Worm (Caenorhabditis elegans) whole organism, L2 larva: ENCODE results near the gene F53F8.3.

Experiments
- C34F6.9 ChIP-seq: fragments of 150-350 bp; optimal IDR thresholded peaks from 2 replicates; lab custom pipeline; 2014; ENCODE audit warnings: missing biosample characterization, missing genetic modification characterization
- F13H6.1 ChIP-seq: sonication (generic microtip); optimal IDR thresholded peaks from 2 replicates; lab custom pipeline; 2016; ENCODE audit warnings: missing genetic modification characterization, missing compliant biosample characterization
- R02D3.7 ChIP-seq: fragments of 150-350 bp; optimal IDR thresholded peaks from 2 replicates; lab custom pipeline; 2014; ENCODE audit warnings: missing biosample characterization, missing genetic modification characterization
- Y55F3AM.14 ChIP-seq: fragments of 200-800 bp; sonication (Bioruptor generic); optimal IDR thresholded peaks from 2 replicates; lab custom pipeline; 2018; ENCODE audit warnings: mild to moderate bottlenecking, missing genetic modification characterization, missing compliant biosample characterization
- ZK546.5 ChIP-seq: sonication (generic microtip); optimal IDR thresholded peaks from 2 replicates; lab custom pipeline; 2017; ENCODE audit warnings: missing biosample characterization, missing genetic modification characterization
- alr-1 ChIP-seq: fragments of 150-350 bp; optimal IDR thresholded peaks from 2 replicates; lab custom pipeline; 2014; ENCODE audit warnings: missing biosample characterization, missing genetic modification characterization
- ama-1 ChIP-seq: fragments of 150-350 bp; optimal IDR thresholded peaks from 2 replicates; lab custom pipeline; 2018; ENCODE audit warnings: inconsistent platforms
- blmp-1 ChIP-seq: sonication (generic microtip); optimal IDR thresholded peaks from 2 replicates; lab custom pipeline; 2017; ENCODE audit warnings: missing genetic modification characterization, mild to moderate bottlenecking, missing compliant biosample characterization, antibody characterized with exemption, moderate library complexity; ENCODE audit not compliant: insufficient read depth
- ceh-16 ChIP-seq: fragments of 150-350 bp; optimal IDR thresholded peaks from 2 replicates; lab custom pipeline; 2014; ENCODE audit warnings: missing biosample characterization, missing genetic modification characterization
- ceh-82 ChIP-seq: fragments of 150-350 bp; optimal IDR thresholded peaks from 2 replicates; lab custom pipeline; 2014; ENCODE audit warnings: missing biosample characterization, missing genetic modification characterization
- crh-2 ChIP-seq: sonication (generic microtip); optimal IDR thresholded peaks from 2 replicates; lab custom pipeline; 2017; ENCODE audit warnings: missing biosample characterization, missing genetic modification characterization
- dmd-4 ChIP-seq: sonication (generic microtip); optimal IDR thresholded peaks from 2 replicates; lab custom pipeline; 2017; ENCODE audit warnings: missing biosample characterization, missing genetic modification characterization
- egl-27 ChIP-seq: sonication (generic microtip); optimal IDR thresholded peaks from 3 replicates; lab custom pipeline; 2017; ENCODE audit warnings: missing biosample characterization, missing genetic modification reagents, missing genetic modification characterization
- elt-1 ChIP-seq: fragments of 150-350 bp; optimal IDR thresholded peaks from 2 replicates; lab custom pipeline; 2014; ENCODE audit warnings: missing biosample characterization, missing genetic modification characterization
- elt-3 ChIP-seq: sonication (generic microtip); optimal IDR thresholded peaks from 2 replicates; lab custom pipeline; 2017; ENCODE audit warnings: missing biosample characterization, missing genetic modification characterization
- fos-1 ChIP-seq: fragments of 150-350 bp; optimal IDR thresholded peaks from 2 replicates; lab custom pipeline; 2014; ENCODE audit warnings: missing biosample characterization, missing genetic modification characterization
- gmeb-1 ChIP-seq: fragments of 150-350 bp; optimal IDR thresholded peaks from 2 replicates; lab custom pipeline; 2014; ENCODE audit warnings: missing biosample characterization, missing genetic modification characterization
- lin-11 ChIP-seq: fragments of 150-350 bp; sonication (generic microtip); optimal IDR thresholded peaks from 2 replicates; lab custom pipeline; 2014; ENCODE audit warnings: missing biosample characterization, missing genetic modification characterization, inconsistent platforms, mixed read lengths
- lin-13 ChIP-seq: fragments of 150-350 bp; optimal IDR thresholded peaks from 2 replicates; lab custom pipeline; 2014; ENCODE audit warnings: missing biosample characterization, missing genetic modification reagents, missing genetic modification characterization
- lin-39 ChIP-seq: fragments of 150-350 bp; optimal IDR thresholded peaks from 2 replicates; lab custom pipeline; 2014; ENCODE audit warnings: missing biosample characterization, missing genetic modification reagents, missing genetic modification characterization
- lsy-2 ChIP-seq, 2 experiments: fragments of 150-350 bp in 1 of 2; sonication (generic microtip) in 1 of 2; optimal IDR thresholded peaks; 2 replicates each; lab custom pipeline; 2014 to 2017; ENCODE audit warnings: missing biosample characterization in 2 of 2, missing genetic modification characterization in 2 of 2
- mab-5 ChIP-seq: fragments of 150-350 bp; optimal IDR thresholded peaks from 2 replicates; lab custom pipeline; 2014; ENCODE audit warnings: missing biosample characterization, missing genetic modification characterization
- mbf-1 ChIP-seq: sonication (generic microtip); optimal IDR thresholded peaks from 2 replicates; lab custom pipeline; 2017; ENCODE audit warnings: missing biosample characterization, missing genetic modification characterization
- mdl-1 ChIP-seq, 2 experiments: fragments of 150-350 bp in 1 of 2; sonication (generic microtip) in 1 of 2; optimal IDR thresholded peaks; 2 replicates each; lab custom pipeline; 2017; ENCODE audit warnings: missing biosample characterization in 2 of 2, missing genetic modification characterization in 2 of 2
- nhr-12 ChIP-seq: fragments of 150-350 bp; optimal IDR thresholded peaks from 2 replicates; lab custom pipeline; 2014; ENCODE audit warnings: missing biosample characterization, missing genetic modification characterization
- nhr-129 ChIP-seq: fragments of 150-350 bp; optimal IDR thresholded peaks from 2 replicates; lab custom pipeline; 2014; ENCODE audit warnings: missing biosample characterization, missing genetic modification characterization
- nhr-23 ChIP-seq: fragments of 150-350 bp; optimal IDR thresholded peaks from 2 replicates; lab custom pipeline; 2014; ENCODE audit warnings: missing biosample characterization, missing genetic modification reagents, missing genetic modification characterization
- nhr-237 ChIP-seq: fragments of 150-350 bp; optimal IDR thresholded peaks from 2 replicates; lab custom pipeline; 2014; ENCODE audit warnings: missing biosample characterization, missing genetic modification characterization
- nhr-25 ChIP-seq: fragments of 150-350 bp; sonication (generic microtip); optimal IDR thresholded peaks from 3 replicates; lab custom pipeline; 2014; ENCODE audit warnings: missing biosample characterization, missing genetic modification characterization
- nhr-6 ChIP-seq: fragments of 150-350 bp; optimal IDR thresholded peaks from 2 replicates; lab custom pipeline; 2014; ENCODE audit warnings: missing biosample characterization, missing genetic modification characterization
- sem-4 ChIP-seq: fragments of 150-350 bp; optimal IDR thresholded peaks from 2 replicates; lab custom pipeline; 2014; ENCODE audit warnings: missing biosample characterization, missing genetic modification reagents, missing genetic modification characterization
- sma-3 ChIP-seq: sonication (generic microtip); optimal IDR thresholded peaks from 2 replicates; lab custom pipeline; 2016; ENCODE audit warnings: missing genetic modification reagents, missing genetic modification characterization, missing compliant biosample characterization
- sma-9 ChIP-seq, 2 experiments: fragments of 150-350 bp in 1 of 2; sonication (generic microtip) in 1 of 2; optimal IDR thresholded peaks; 2 replicates each; lab custom pipeline; 2014 to 2016; ENCODE audit warnings: missing genetic modification characterization in 2 of 2, mild to moderate bottlenecking in 1 of 2, missing biosample characterization in 1 of 2, missing compliant biosample characterization in 1 of 2, missing genetic modification reagents in 1 of 2, moderate library complexity in 1 of 2
- snpc-4 ChIP-seq: fragments of 150-350 bp; optimal IDR thresholded peaks from 2 replicates; lab custom pipeline; 2014; ENCODE audit warnings: missing biosample characterization, missing genetic modification characterization
- unc-55 ChIP-seq: fragments of 150-350 bp; sonication (generic microtip); optimal IDR thresholded peaks from 3 replicates; lab custom pipeline; 2014; ENCODE audit warnings: missing biosample characterization, missing genetic modification reagents, missing genetic modification characterization
- unc-62 ChIP-seq: fragments of 150-350 bp; optimal IDR thresholded peaks from 2 replicates; lab custom pipeline; 2014; ENCODE audit warnings: missing biosample characterization, missing genetic modification reagents, missing genetic modification characterization
- ztf-1 ChIP-seq: fragments of 200-800 bp; sonication (Bioruptor generic); conservative IDR thresholded peaks from 2 replicates; pipeline ENCODE4 v1.3.6; 2022; ENCODE audit warnings: missing genetic modification characterization, missing compliant biosample characterization
- ztf-11 ChIP-seq: sonication (generic microtip); optimal IDR thresholded peaks from 2 replicates; lab custom pipeline; 2017; ENCODE audit warnings: missing biosample characterization, missing genetic modification characterization
- ztf-4 ChIP-seq: fragments of 150-350 bp; optimal IDR thresholded peaks from 2 replicates; lab custom pipeline; 2014; ENCODE audit warnings: missing biosample characterization, missing genetic modification characterization

Gene F53F8.3

DNA sequence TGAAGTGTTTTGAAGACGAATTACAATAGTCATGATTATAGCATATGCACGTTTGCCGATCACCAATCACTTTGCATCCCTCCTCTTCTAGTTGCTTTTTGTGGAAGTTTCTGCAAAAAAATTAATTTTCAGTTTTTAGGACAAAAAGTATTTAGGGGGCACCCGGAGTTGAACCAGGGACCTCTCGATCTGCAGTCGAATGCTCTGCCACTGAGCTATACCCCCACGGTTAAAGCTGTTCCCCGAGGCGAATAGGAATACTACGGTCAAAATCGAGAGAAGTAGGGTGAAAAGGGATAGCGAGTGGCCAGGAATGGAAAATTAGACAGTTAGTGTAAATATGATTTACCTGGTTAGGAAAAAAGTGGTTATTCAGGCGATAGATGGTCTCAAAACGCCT is 4.6 kb upstream of the F53F8.3 start:
- no peak for TF ChIP-seq elt-1 (tag; lab: Kevin White, UChicago)
- TF ChIP-seq R02D3.7: no peak
- TF ChIP-seq dmd-4 (tag; lab: Kevin White, UChicago): no peak
- TF ChIP-seq sem-4 (tag; lab: Kevin White, UChicago): no peak
- TF ChIP-seq nhr-12: no peak
- TF ChIP-seq Y55F3AM.14 (GFP tag; lab: Kevin White, UChicago): peak; percentile 18
- TF ChIP-seq fos-1 (tag; lab: Kevin White, UChicago): no peak
- TF ChIP-seq unc-55: peak; percentile 18
- no peak for TF ChIP-seq ztf-4 (tag; lab: Kevin White, UChicago)
- TF ChIP-seq C34F6.9: peak; percentile 6
- TF ChIP-seq unc-62: no peak
- peak; percentile 44 for TF ChIP-seq gmeb-1 (tag; lab: Kevin White, UChicago)
- no peak for TF ChIP-seq alr-1 (tag; lab: Kevin White, UChicago)
- TF ChIP-seq blmp-1: no peak
- TF ChIP-seq elt-3 (tag; lab: Kevin White, UChicago): no peak
- TF ChIP-seq lin-13: peak; percentile 45
- peak; percentile 39 for TF ChIP-seq nhr-129 (tag; lab: Kevin White, UChicago)
- TF ChIP-seq lin-11 (tag; lab: Kevin White, UChicago): peak; percentile 17
- TF ChIP-seq crh-2 (tag; lab: Kevin White, UChicago): peak; percentile 4
- TF ChIP-seq mbf-1 (tag; lab: Kevin White, UChicago): no peak
- TF ChIP-seq ama-1 (lab: Kevin White, UChicago): no peak
- TF ChIP-seq sma-9 (GFP tag; optimal IDR thresholded peaks at IDR 0.05; lab: Kevin White, UChicago): no peak
- no peak for TF ChIP-seq sma-9 (tag; optimal IDR thresholded peaks at IDR 0.05; lab: Kevin White, UChicago)
- TF ChIP-seq snpc-4 (tag; lab: Kevin White, UChicago): no peak
- TF ChIP-seq lsy-2 (tag; optimal IDR thresholded peaks at IDR 0.05; lab: Kevin White, UChicago): peak in 1 of 2 experiments; percentile 21
- TF ChIP-seq F13H6.1 (tag; lab: Kevin White, UChicago): peak; percentile 40
- TF ChIP-seq ceh-16: no peak
- TF ChIP-seq sma-3: peak; percentile 73
- TF ChIP-seq ztf-1: no peak

DNA sequence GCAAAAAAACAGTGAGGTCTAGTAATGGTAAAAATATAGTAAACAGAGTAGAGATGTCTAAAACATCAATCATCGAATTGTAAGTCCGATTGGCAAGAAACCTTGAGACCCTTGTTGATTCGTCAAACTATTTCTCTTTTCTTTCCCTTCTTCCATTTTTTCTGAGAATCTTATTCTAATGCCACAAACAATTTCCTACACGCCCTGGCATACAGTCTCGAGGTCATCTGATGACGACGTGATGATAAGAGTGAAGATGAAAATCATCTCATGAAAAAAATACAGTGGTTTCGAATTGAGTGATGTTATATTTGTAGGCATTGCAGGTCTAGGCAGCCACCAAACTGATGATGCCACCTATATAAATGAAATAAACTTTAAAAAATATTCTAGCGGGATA is 3.6 kb upstream of the F53F8.3 start:
- no peak for TF ChIP-seq sem-4 (tag; lab: Kevin White, UChicago)
- no peak for TF ChIP-seq nhr-12
- TF ChIP-seq nhr-6 (tag; lab: Kevin White, UChicago): no peak
- no peak for TF ChIP-seq ztf-4 (tag; lab: Kevin White, UChicago)
- no peak for TF ChIP-seq nhr-23
- no peak for TF ChIP-seq C34F6.9
- peak; percentile 54 for TF ChIP-seq blmp-1
- peak; percentile 25 for TF ChIP-seq sma-3
- no peak for TF ChIP-seq snpc-4 (tag; lab: Kevin White, UChicago)
- no peak for TF ChIP-seq dmd-4 (tag; lab: Kevin White, UChicago)
- TF ChIP-seq nhr-237: no peak
- no peak for TF ChIP-seq egl-27 (tag; lab: Kevin White, UChicago)
- TF ChIP-seq nhr-129 (tag; lab: Kevin White, UChicago): peak; percentile 57
- no peak for TF ChIP-seq ceh-82 (tag; lab: Kevin White, UChicago)
- TF ChIP-seq nhr-25 (tag; lab: Kevin White, UChicago): peak; percentile 79
- TF ChIP-seq lin-39 (tag; lab: Kevin White, UChicago): no peak
- TF ChIP-seq sma-9 (GFP tag; optimal IDR thresholded peaks at IDR 0.05; lab: Kevin White, UChicago): peak; percentile 39
- TF ChIP-seq sma-9 (tag; optimal IDR thresholded peaks at IDR 0.05; lab: Kevin White, UChicago): no peak
- TF ChIP-seq mab-5 (tag; lab: Kevin White, UChicago): no peak
- TF ChIP-seq ama-1 (lab: Kevin White, UChicago): no peak
- TF ChIP-seq mdl-1 (tag; optimal IDR thresholded peaks at IDR 0.05; lab: Kevin White, UChicago): no peak
- no peak for TF ChIP-seq crh-2 (tag; lab: Kevin White, UChicago)

DNA sequence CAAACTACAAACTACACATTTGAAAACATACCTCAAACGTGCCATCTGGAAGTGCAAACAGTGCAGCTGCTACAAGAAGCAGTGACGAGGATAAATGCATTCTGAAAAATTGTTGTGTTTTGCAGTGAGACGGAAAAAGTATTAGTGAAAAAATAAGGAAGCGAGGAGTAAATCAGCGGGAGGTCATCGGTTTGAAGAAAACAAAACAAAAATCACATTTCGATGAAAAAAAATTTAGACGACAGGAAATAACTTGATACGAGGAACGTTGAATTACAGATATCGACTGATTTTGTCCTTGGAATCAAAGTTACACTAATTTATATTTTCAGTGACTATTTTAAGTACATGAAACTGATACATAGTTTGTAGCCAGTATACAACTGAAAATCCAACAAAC is 2.3 kb upstream of the F53F8.3 start, which contains the start of gene F53F8.4:
F53F8.4 (minus strand) TSS at position 101 of the 400 bp plus-strand sequence.
- TF ChIP-seq nhr-25 (tag; lab: Kevin White, UChicago) (no peak), ztf-11 (no peak), blmp-1 (no peak), Y55F3AM.14 (GFP tag; lab: Kevin White, UChicago) (no peak), ztf-1 (no peak), egl-27 (tag; lab: Kevin White, UChicago) (no peak), C34F6.9 (no peak), ZK546.5 (tag; lab: Kevin White, UChicago) (no peak), nhr-237 (no peak), nhr-129 (tag; lab: Kevin White, UChicago) (no peak)
